Worm (Caenorhabditis elegans): ENCODE measurements around the gene ubh-1.

- TF ChIP-seq dao-5 (tag; optimal IDR thresholded peaks at IDR 0.05) (no peak), W03F9.2 (tag; optimal IDR thresholded peaks at IDR 0.05) (no peak)
Observed at ce11 chrV:6515344-6515743, 4.1 kb upstream of the ubh-1 start.

Data from whole organism, L4/young adult.